Worm (Caenorhabditis elegans) whole organism, young adult: ENCODE results near the gene F36H9.1.

Experiments used
- C06A6.2 ChIP-seq: fragments of 200-800 bp; sonication (Bioruptor generic); conservative IDR thresholded peaks from 2 replicates; pipeline ENCODE4 v1.3.6; 2022; ENCODE audit warnings: missing genetic modification characterization, missing compliant biosample characterization
- F57C9.4 ChIP-seq: sonication (generic microtip); optimal IDR thresholded peaks from 2 replicates; lab custom pipeline; 2017; ENCODE audit warnings: mild to moderate bottlenecking, missing genetic modification characterization, missing compliant biosample characterization
- lsy-27 ChIP-seq: sonication (generic microtip); optimal IDR thresholded peaks from 2 replicates; lab custom pipeline; 2017; ENCODE audit warnings: missing genetic modification characterization, mild to moderate bottlenecking, missing compliant biosample characterization, antibody characterized with exemption, missing genotype, borderline replicate concordance; ENCODE audit not compliant: insufficient read depth
- xnd-1 ChIP-seq: sonication (generic microtip); optimal IDR thresholded peaks from 2 replicates; lab custom pipeline; 2016; ENCODE audit warnings: missing genotype, missing genetic modification reagents, missing genetic modification characterization, missing compliant biosample characterization

ce11 chrV:1756856-1757255 lies 37.5 kb upstream of the F36H9.1 start, which contains the start of gene clec-204:
- TF ChIP-seq F57C9.4, result no peak
- no peak for TF ChIP-seq lsy-27 (tag; lab: Kevin White, UChicago)
- TF ChIP-seq C06A6.2 (GFP tag; lab: Robert Waterston, UW), result no peak
- no peak for TF ChIP-seq xnd-1 (tag; lab: Kevin White, UChicago)
